Fruit fly (Drosophila melanogaster): ENCODE results near the gene CG7394.

Gene CG7394

DNA sequence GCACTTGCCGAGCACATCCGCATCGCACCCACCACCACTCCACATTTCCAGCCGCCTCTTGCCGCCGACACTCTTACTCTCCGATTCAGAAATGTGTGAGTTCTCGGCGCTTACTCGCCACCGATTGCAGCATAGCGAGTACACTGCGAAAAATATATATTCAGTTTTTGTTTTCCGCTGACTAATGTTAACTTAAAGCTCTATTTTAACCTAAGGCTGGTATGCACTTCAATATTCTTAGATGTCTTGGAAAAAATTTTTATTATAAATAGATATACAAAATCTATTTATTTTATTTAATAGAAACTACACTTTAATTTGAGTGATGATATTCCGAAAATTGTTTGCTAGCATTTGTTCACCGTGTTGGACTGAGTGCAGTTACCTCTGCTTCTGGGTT is 37.5 kb downstream of the CG7394 start:
- no peak for TF ChIP-seq CG14965 (GFP tag; optimal IDR thresholded peaks at IDR 0.05; ENCODE audit: borderline replicate concordance)
- no peak for TF ChIP-seq CG4282 (GFP tag; optimal IDR thresholded peaks at IDR 0.05)
- TF ChIP-seq Fer1 (GFP tag; optimal IDR thresholded peaks at IDR 0.05) = no peak
- TF ChIP-seq dm (GFP tag; optimal IDR thresholded peaks at IDR 0.05) = no peak
- TF ChIP-seq dan (GFP tag; IDR thresholded peaks at IDR 0.05) = no peak
- no peak for TF ChIP-seq H15 (GFP tag; IDR thresholded peaks at IDR 0.05)
- no peak for TF ChIP-seq so (GFP tag; IDR thresholded peaks at IDR 0.05)
- TF ChIP-seq CG31365 (tag; optimal IDR thresholded peaks at IDR 0.05) = no peak
- TF ChIP-seq Deaf1 (tag; optimal IDR thresholded peaks at IDR 0.05) = no peak
- TF ChIP-seq BEAF-32 (GFP tag; optimal IDR thresholded peaks at IDR 0.05) = no peak
- no peak for TF ChIP-seq chif (GFP tag; optimal IDR thresholded peaks at IDR 0.05)
- no peak for TF ChIP-seq crp (GFP tag; optimal IDR thresholded peaks at IDR 0.05)
- no peak for TF ChIP-seq CG9437 (GFP tag; optimal IDR thresholded peaks at IDR 0.05)
- TF ChIP-seq D19A (tag; optimal IDR thresholded peaks at IDR 0.05) = no peak
- TF ChIP-seq trem (tag; optimal IDR thresholded peaks at IDR 0.05) = no peak
- no peak for TF ChIP-seq sens-2 (GFP tag; IDR thresholded peaks at IDR 0.05)

DNA sequence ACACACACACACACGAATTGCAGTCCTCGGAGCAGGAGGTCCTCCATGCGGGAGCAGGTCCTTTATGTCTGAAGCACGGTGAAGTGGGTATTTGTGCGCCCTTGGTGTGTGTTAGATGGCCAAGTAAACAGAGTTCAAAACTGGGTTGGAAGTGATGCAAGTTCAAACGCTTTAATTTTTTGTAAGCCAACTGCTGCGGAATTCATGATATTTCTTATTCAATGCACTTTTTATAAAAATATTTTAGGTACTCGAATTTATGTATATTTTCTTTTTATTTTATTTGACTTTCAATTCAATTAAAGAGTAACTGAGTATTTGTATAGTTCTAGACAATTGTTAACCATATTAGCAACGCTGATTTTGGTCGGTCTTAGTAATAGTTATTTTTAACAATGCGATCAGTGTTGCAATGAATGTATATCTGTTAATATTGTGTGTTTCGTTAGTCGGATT is 38.2 kb downstream of the CG7394 start, which contains the start of the genes CG14137 and CG46394:
TSS of gene CG14137 (minus strand) at position 101 of the 456 bp plus-strand sequence.
TSS of gene CG46394 (plus strand) at position 406 of the 456 bp plus-strand sequence.
- no peak for TF ChIP-seq CG11247 (GFP tag; IDR thresholded peaks at IDR 0.05)
- 0 out of 3 replicates have a peak, but pooled peaks have one; percentile 3 for TF ChIP-seq CG2889 (GFP tag; IDR thresholded peaks at IDR 0.05)
- TF ChIP-seq CG7372 (GFP tag; IDR thresholded peaks at IDR 0.05) = no peak

DNA sequence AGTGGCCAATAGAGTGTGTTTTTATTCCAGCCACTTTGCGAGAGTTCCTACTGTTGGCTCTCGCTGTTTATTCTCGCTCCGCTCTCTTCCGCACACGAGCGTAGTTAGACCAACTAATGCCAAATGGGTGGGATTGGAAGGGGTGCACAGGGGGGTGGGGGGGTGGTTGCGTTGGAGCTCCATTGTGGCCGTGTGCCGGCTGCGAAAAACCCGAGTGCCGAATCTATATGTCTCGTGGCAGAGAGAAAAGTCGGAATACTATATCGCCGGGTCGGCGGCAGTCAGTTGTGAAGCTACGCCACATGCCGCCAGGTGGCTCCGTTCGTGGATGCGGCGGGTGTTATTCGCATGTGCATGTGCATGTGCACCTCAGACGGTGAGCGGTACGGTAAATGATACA is 39.3 kb downstream of the CG7394 start:
- no peak for TF ChIP-seq Spps (tag; optimal IDR thresholded peaks at IDR 0.05)
- TF ChIP-seq toy (GFP tag; IDR thresholded peaks at IDR 0.05) = no peak
- 0 out of 2 replicates have a peak, but pooled peaks have one; percentile 11 for TF ChIP-seq Drgx (GFP tag; IDR thresholded peaks at IDR 0.05)
- 0 out of 4 replicates have a peak, but pooled peaks have one; percentile 21 for TF ChIP-seq chinmo (GFP tag; IDR thresholded peaks at IDR 0.05; ENCODE audit: partially characterized antibody)
- no peak for TF ChIP-seq H2.0 (GFP tag; IDR thresholded peaks at IDR 0.05)
- no peak for TF ChIP-seq odd (GFP tag; optimal IDR thresholded peaks at IDR 0.05)
- TF ChIP-seq Kr (GFP tag; optimal IDR thresholded peaks at IDR 0.05) = no peak
- TF ChIP-seq gt (GFP tag; IDR thresholded peaks at IDR 0.05) = no peak
- TF ChIP-seq org-1 (GFP tag; optimal IDR thresholded peaks at IDR 0.05) = no peak
- 0 out of 3 replicates have a peak, but pooled peaks have one; percentile 32 for TF ChIP-seq CG7357 (GFP tag; IDR thresholded peaks at IDR 0.05)
- no peak for TF ChIP-seq HLH54F (GFP tag; optimal IDR thresholded peaks at IDR 0.05)
- no peak for TF ChIP-seq Doc2 (GFP tag; IDR thresholded peaks at IDR 0.05)
- TF ChIP-seq CG12942 (GFP tag; optimal IDR thresholded peaks at IDR 0.05) = no peak
- no peak for TF ChIP-seq twi (tag; optimal IDR thresholded peaks at IDR 0.05)
- no peak for TF ChIP-seq da (GFP tag; optimal IDR thresholded peaks at IDR 0.05)
- no peak for TF ChIP-seq CG8478 (optimal IDR thresholded peaks at IDR 0.05)
- no peak for TF ChIP-seq fd64A (GFP tag; optimal IDR thresholded peaks at IDR 0.05)
- no peak for TF ChIP-seq CG2202 (tag; optimal IDR thresholded peaks at IDR 0.05)
- TF ChIP-seq Opbp (GFP tag; IDR thresholded peaks at IDR 0.05; ENCODE audit: partially characterized antibody) = 0 out of 3 replicates have a peak, but pooled peaks have one; percentile 31
- TF ChIP-seq CG43689 (GFP tag; IDR thresholded peaks at IDR 0.05) = no peak
- TF ChIP-seq CG6272 (GFP tag; IDR thresholded peaks at IDR 0.05) = peak; percentile 31; the same call in 1 of the 2 replicates
- no peak for TF ChIP-seq CG11247 (GFP tag; IDR thresholded peaks at IDR 0.05)
- no peak for TF ChIP-seq cg (GFP tag; optimal IDR thresholded peaks at IDR 0.05)
- TF ChIP-seq CG18599 (GFP tag; optimal IDR thresholded peaks at IDR 0.05) = no peak
- TF ChIP-seq Gsc (GFP tag; IDR thresholded peaks at IDR 0.05) = no peak
- TF ChIP-seq CG7372 (GFP tag; IDR thresholded peaks at IDR 0.05) = no peak
- TF ChIP-seq crol (GFP tag; IDR thresholded peaks at IDR 0.05) = peak; percentile 82
- peak; percentile 40 for TF ChIP-seq CTCF (GFP tag; optimal IDR thresholded peaks at IDR 0.05)
- TF ChIP-seq CG11456 (GFP tag; IDR thresholded peaks at IDR 0.05) = 0 out of 3 replicates have a peak, but pooled peaks have one; percentile 47
- no peak for TF ChIP-seq GATAe (GFP tag; conservative IDR thresholded peaks at IDR 0.05)
- TF ChIP-seq CG16815 (GFP tag; optimal IDR thresholded peaks at IDR 0.05) = no peak
- TF ChIP-seq CG17802 (tag; optimal IDR thresholded peaks at IDR 0.05) = no peak
- no peak for TF ChIP-seq exex (tag; optimal IDR thresholded peaks at IDR 0.05)

Measured in whole organism, embryonic.